Fruit fly (Drosophila melanogaster) whole organism, wandering third instar larva: ENCODE data around the gene Teh1.

Experiments used
- CG32264 ChIP-seq: fragments of 200-800 bp; sonication (Bioruptor generic); optimal IDR thresholded peaks from 2 replicates; lab custom pipeline; 2016; ENCODE audit warnings: missing biosample characterization, missing genetic modification characterization
- HLH106 ChIP-seq: fragments of 200-800 bp; optimal IDR thresholded peaks from 3 replicates; lab custom pipeline; 2019; ENCODE audit warnings: missing biosample characterization, mild to moderate bottlenecking, missing genetic modification characterization, moderate library complexity
- Mio ChIP-seq: sonication (Bioruptor generic); optimal IDR thresholded peaks from 2 replicates; lab custom pipeline; 2016; ENCODE audit warnings: missing biosample characterization, missing genetic modification characterization
- Myc ChIP-seq: fragments of >200 bp; optimal IDR thresholded peaks from 2 replicates; lab custom pipeline; 2017
- pan ChIP-seq: fragments of >200 bp; optimal IDR thresholded peaks from 2 replicates; lab custom pipeline; 2017
- psq ChIP-seq: fragments of 200-800 bp; sonication (Bioruptor generic); optimal IDR thresholded peaks from 3 replicates; lab custom pipeline; 2017; ENCODE audit warnings: missing biosample characterization, mild to moderate bottlenecking, missing genetic modification characterization, moderate library complexity

dm6 chr3R:9891527-9891926 lies 23.6 kb upstream of the Teh1 start:
- TF ChIP-seq psq (GFP tag; lab: Kevin White, UChicago) (no peak), pan (no peak), CG32264 (GFP tag; lab: Kevin White, UChicago) (no peak), HLH106 (no peak), Myc (lab: Kevin White, UChicago) (no peak), Mio (GFP tag; lab: Kevin White, UChicago) (no peak)
